Worm (Caenorhabditis elegans) whole organism, early embryonic: ENCODE results near the gene cyp-32B1.

Experiments
- B0310.2 ChIP-seq: sonication (generic microtip); optimal IDR thresholded peaks from 2 replicates; lab custom pipeline; 2016; ENCODE audit warnings: mild to moderate bottlenecking, missing genetic modification characterization, missing compliant biosample characterization
- aly-1 ChIP-seq: sonication (generic microtip); optimal IDR thresholded peaks from 2 replicates; lab custom pipeline; 2016; ENCODE audit warnings: missing genetic modification characterization, missing compliant biosample characterization
- ama-1 ChIP-seq: fragments of 150-350 bp; optimal IDR thresholded peaks from 2 replicates; lab custom pipeline; 2014
- ceh-36 ChIP-seq: sonication (generic microtip); optimal IDR thresholded peaks from 2 replicates; lab custom pipeline; 2016; ENCODE audit warnings: missing genetic modification characterization, inconsistent platforms, missing compliant biosample characterization
- flt-1 ChIP-seq: fragments of 200-800 bp; sonication (Bioruptor generic); IDR thresholded peaks from 2 replicates; pipeline ENCODE4 v1.3.6; 2022; ENCODE audit warnings: missing genetic modification characterization, missing compliant biosample characterization
- hmg-4 ChIP-seq: fragments of 200-800 bp; sonication (Bioruptor generic); optimal IDR thresholded peaks from 2 replicates; lab custom pipeline; 2018; ENCODE audit warnings: mild to moderate bottlenecking, missing genetic modification characterization, missing compliant biosample characterization
- hnd-1 ChIP-seq: sonication (generic microtip); optimal IDR thresholded peaks from 2 replicates; lab custom pipeline; 2016; ENCODE audit warnings: missing genetic modification characterization, missing compliant biosample characterization
- pes-1 ChIP-seq: fragments of 200-800 bp; sonication (Bioruptor generic); IDR thresholded peaks from 2 replicates; pipeline ENCODE4 v1.3.6; 2022; ENCODE audit warnings: missing genetic modification reagents, missing genetic modification characterization, missing compliant biosample characterization
- scrt-1 ChIP-seq: fragments of 200-800 bp; sonication (Bioruptor generic); IDR thresholded peaks from 2 replicates; pipeline ENCODE4 v1.3.6; 2022; ENCODE audit warnings: missing genetic modification characterization, missing compliant biosample characterization
- sea-1 ChIP-seq: fragments of 200-800 bp; sonication (Bioruptor generic); conservative IDR thresholded peaks from 2 replicates; pipeline ENCODE4 v1.3.6; 2022; ENCODE audit warnings: missing genetic modification characterization, missing compliant biosample characterization
- tbx-37 ChIP-seq: fragments of 200-800 bp; sonication (Bioruptor generic); conservative IDR thresholded peaks from 2 replicates; pipeline ENCODE4 v1.3.6; 2022; ENCODE audit warnings: missing genetic modification reagents, missing genetic modification characterization, missing compliant biosample characterization

- TF ChIP-seq ama-1 (no peak), tbx-37 (GFP tag; lab: Robert Waterston, UW) (no peak), sea-1 (GFP tag; lab: Robert Waterston, UW) (no peak), flt-1 (GFP tag; lab: Robert Waterston, UW) (no peak), pes-1 (no peak), scrt-1 (no peak), ceh-36 (tag; lab: Kevin White, UChicago) (no peak), hmg-4 (no peak), aly-1 (no peak), hnd-1 (tag; lab: Kevin White, UChicago) (no peak), B0310.2 (tag; lab: Kevin White, UChicago) (no peak)
Observed at ce11 chrV:2159331-2159730, 41.9 kb downstream of the cyp-32B1 start, which contains the start of gene C45H4.14.
